Worm (Caenorhabditis elegans) whole organism, mixed stage, embryonic: Measurements from ENCODE around the gene fbxb-108.

ENCODE experiments used
- blmp-1 ChIP-seq: fragments of 150-350 bp; optimal IDR thresholded peaks from 2 replicates; lab custom pipeline; 2014; ENCODE audit warnings: missing biosample characterization, missing genetic modification characterization
- elt-1 ChIP-seq: sonication (generic microtip); optimal IDR thresholded peaks from 2 replicates; lab custom pipeline; 2017; ENCODE audit warnings: missing genetic modification characterization, mild to moderate bottlenecking, missing compliant biosample characterization, antibody characterized with exemption, moderate library complexity, borderline replicate concordance; ENCODE audit not compliant: insufficient read depth
- elt-3 ChIP-seq: fragments of 150-350 bp; optimal IDR thresholded peaks from 2 replicates; lab custom pipeline; 2014; ENCODE audit warnings: missing biosample characterization, missing genetic modification characterization
- hlh-1 ChIP-seq: fragments of 150-350 bp; optimal IDR thresholded peaks from 2 replicates; lab custom pipeline; 2014; ENCODE audit warnings: missing biosample characterization, missing genetic modification reagents, missing genetic modification characterization
- lsy-2 ChIP-seq: fragments of 150-350 bp; optimal IDR thresholded peaks from 2 replicates; lab custom pipeline; 2014; ENCODE audit warnings: missing biosample characterization, missing genetic modification characterization
- mab-5 ChIP-seq: fragments of 150-350 bp; optimal IDR thresholded peaks from 2 replicates; lab custom pipeline; 2014; ENCODE audit warnings: missing biosample characterization, missing genetic modification characterization
- nhr-28 ChIP-seq: fragments of 150-350 bp; optimal IDR thresholded peaks from 2 replicates; lab custom pipeline; 2014; ENCODE audit warnings: missing biosample characterization, missing genetic modification characterization
- snpc-4 ChIP-seq: fragments of 150-350 bp; optimal IDR thresholded peaks from 2 replicates; lab custom pipeline; 2014; ENCODE audit warnings: missing biosample characterization, missing genetic modification characterization
- unc-62 ChIP-seq: fragments of 150-350 bp; optimal IDR thresholded peaks from 2 replicates; lab custom pipeline; 2014; ENCODE audit warnings: missing biosample characterization, missing genetic modification reagents, missing genetic modification characterization

- TF ChIP-seq snpc-4 (tag; lab: Kevin White, UChicago) (no peak), blmp-1 (tag; lab: Kevin White, UChicago) (no peak), elt-1 (tag; lab: Kevin White, UChicago) (no peak), lsy-2 (tag; lab: Kevin White, UChicago) (no peak), hlh-1 (tag; lab: Kevin White, UChicago) (no peak), elt-3 (tag; lab: Kevin White, UChicago) (no peak), nhr-28 (tag; lab: Kevin White, UChicago) (no peak), unc-62 (GFP tag; lab: Kevin White, UChicago) (no peak), mab-5 (tag; lab: Kevin White, UChicago) (no peak)
Observed at ce11 chrII:2787849-2788248, 23.1 kb downstream of the fbxb-108 start.
